Fruit fly (Drosophila melanogaster) whole organism, adult: ENCODE results near the gene Hs3st-B.

Experiments used
- CG14711 ChIP-seq: fragments of 200-800 bp; sonication (Bioruptor generic); optimal IDR thresholded peaks from 2 replicates; lab custom pipeline; 2018; ENCODE audit warnings: missing biosample characterization, mild to moderate bottlenecking, missing genetic modification characterization, moderate library complexity
- CG33017 ChIP-seq: fragments of 200-800 bp; sonication (Bioruptor generic); optimal IDR thresholded peaks from 2 replicates; lab custom pipeline; 2018; ENCODE audit warnings: missing biosample characterization, mild to moderate bottlenecking, missing genetic modification characterization, moderate library complexity
- CG5204 ChIP-seq: fragments of 200-800 bp; sonication (Bioruptor generic); optimal IDR thresholded peaks from 2 replicates; lab custom pipeline; 2016; ENCODE audit warnings: missing biosample characterization, missing genetic modification characterization
- CG7045 ChIP-seq: fragments of 200-800 bp; sonication (Bioruptor generic); optimal IDR thresholded peaks from 2 replicates; lab custom pipeline; 2017; ENCODE audit warnings: missing biosample characterization, mild to moderate bottlenecking, missing genetic modification characterization
- CG7101 ChIP-seq: fragments of 200-800 bp; sonication (Bioruptor generic); optimal IDR thresholded peaks from 2 replicates; lab custom pipeline; 2018; ENCODE audit warnings: missing biosample characterization, mild to moderate bottlenecking, missing genetic modification characterization, moderate library complexity
- Clk ChIP-seq: fragments of 200-800 bp; sonication (Bioruptor generic); optimal IDR thresholded peaks from 2 replicates; lab custom pipeline; 2017; ENCODE audit warnings: missing biosample characterization, missing genetic modification characterization
- Crg-1 ChIP-seq: fragments of 200-800 bp; sonication (Bioruptor generic); optimal IDR thresholded peaks from 2 replicates; lab custom pipeline; 2016; ENCODE audit warnings: missing biosample characterization, missing genetic modification characterization
- Hr96 ChIP-seq: fragments of 200-800 bp; sonication (Bioruptor generic); optimal IDR thresholded peaks from 2 replicates; lab custom pipeline; 2016; ENCODE audit warnings: missing biosample characterization, missing genetic modification characterization
- Mnt ChIP-seq: fragments of 200-800 bp; sonication (Bioruptor generic); optimal IDR thresholded peaks from 2 replicates; lab custom pipeline; 2016; ENCODE audit warnings: missing biosample characterization, mild to moderate bottlenecking, missing genetic modification characterization
- bab1 ChIP-seq: fragments of 200-800 bp; sonication (Bioruptor generic); optimal IDR thresholded peaks from 3 replicates; lab custom pipeline; 2019; ENCODE audit warnings: missing biosample characterization, mild to moderate bottlenecking, missing genetic modification characterization, moderate library complexity
- cic ChIP-seq: fragments of 200-800 bp; sonication (Bioruptor generic); optimal IDR thresholded peaks from 2 replicates; lab custom pipeline; 2017; ENCODE audit warnings: missing biosample characterization, mild to moderate bottlenecking, missing genetic modification characterization, moderate library complexity
- cnc ChIP-seq, 2 experiments: fragments of >200 bp; optimal IDR thresholded peaks; 2 replicates each; lab custom pipeline; 2017
- tj ChIP-seq: fragments of 200-800 bp; sonication (Bioruptor generic); optimal IDR thresholded peaks from 3 replicates; lab custom pipeline; 2017; ENCODE audit warnings: missing biosample characterization, mild to moderate bottlenecking, missing genetic modification characterization, moderate library complexity
- toe ChIP-seq: fragments of 200-800 bp; sonication (Bioruptor generic); optimal IDR thresholded peaks from 2 replicates; lab custom pipeline; 2016; ENCODE audit warnings: missing biosample characterization, missing genetic modification characterization

DNA sequence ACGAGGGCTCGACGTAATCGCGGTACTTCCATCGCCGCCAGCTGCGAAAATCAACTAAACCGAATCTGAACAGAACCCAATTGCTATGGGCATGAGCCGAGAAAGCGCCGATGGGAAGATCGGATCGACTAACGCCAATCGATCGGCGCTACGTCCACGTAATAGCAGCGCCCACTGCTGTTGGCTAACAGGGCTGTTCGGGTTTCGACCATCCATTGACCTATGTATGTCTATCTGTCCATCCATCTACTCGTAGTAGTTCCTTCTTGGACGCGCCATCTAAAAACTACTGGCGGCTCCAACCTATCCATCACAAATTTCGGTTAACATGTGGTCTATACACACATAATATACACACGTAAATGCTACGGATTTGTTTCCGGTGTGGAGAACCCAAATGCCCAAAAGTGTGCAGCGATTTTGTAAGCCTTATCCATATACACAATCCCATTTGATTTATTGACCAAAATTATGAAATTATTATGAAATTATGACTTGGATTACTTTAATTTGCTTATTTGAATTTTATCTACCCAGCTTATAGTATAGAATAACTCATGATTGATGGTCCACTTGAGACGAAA, 6.6 kb upstream of the Hs3st-B start, which contains the start of gene CG14196:
- peak; percentile 33 for TF ChIP-seq cic (GFP tag; lab: Kevin White, UChicago)
- no peak for TF ChIP-seq Hr96 (GFP tag; lab: Kevin White, UChicago)
- no peak for TF ChIP-seq CG5204 (GFP tag; lab: Kevin White, UChicago)
- TF ChIP-seq Clk (GFP tag; lab: Kevin White, UChicago), result no peak
- no peak for TF ChIP-seq Mnt (GFP tag; lab: Kevin White, UChicago)
- no peak for TF ChIP-seq cnc (optimal IDR thresholded peaks at IDR 0.05; lab: Kevin White, UChicago)
- no peak for TF ChIP-seq Crg-1 (GFP tag; lab: Kevin White, UChicago)
- no peak for TF ChIP-seq CG33017 (tag; lab: Kevin White, UChicago)
- no peak for TF ChIP-seq CG7045 (GFP tag; lab: Kevin White, UChicago)
- TF ChIP-seq tj (GFP tag; lab: Kevin White, UChicago), result no peak
- no peak for TF ChIP-seq toe (GFP tag; lab: Kevin White, UChicago)
- TF ChIP-seq bab1, result no peak
- no peak for TF ChIP-seq CG14711 (tag; lab: Kevin White, UChicago)
- no peak for TF ChIP-seq CG7101 (tag; lab: Kevin White, UChicago)
